Worm (Caenorhabditis elegans) whole organism, L1 larva: ENCODE results near the gene ooc-5.

Experiments
- ama-1 ChIP-seq: fragments of 150-350 bp; optimal IDR thresholded peaks from 2 replicates; lab custom pipeline; 2014
- efl-3 ChIP-seq: fragments of 200-800 bp; sonication (Bioruptor generic); optimal IDR thresholded peaks from 2 replicates; lab custom pipeline; 2018; ENCODE audit warnings: mild to moderate bottlenecking, missing genetic modification characterization, missing compliant biosample characterization

DNA sequence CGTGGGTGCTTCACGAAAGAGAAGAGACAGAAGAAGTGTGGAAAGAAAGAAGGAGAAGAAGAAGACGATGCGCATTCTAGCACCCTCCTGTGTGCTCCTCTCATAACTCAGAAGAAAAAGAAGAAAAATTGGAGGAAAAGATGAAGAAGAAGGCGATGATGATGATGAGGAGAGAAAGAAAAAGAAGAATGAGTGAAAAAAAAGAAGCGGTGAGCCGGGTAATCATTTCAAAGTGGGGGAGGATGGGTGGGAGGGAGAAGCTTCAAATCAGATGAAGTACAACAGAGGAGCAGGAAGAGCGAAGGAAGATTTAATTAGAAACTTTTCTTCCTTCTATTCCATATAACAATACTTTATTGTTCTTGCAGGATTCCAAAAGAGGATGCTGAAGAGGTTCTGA lies 17.7 kb downstream of the ooc-5 start:
- TF ChIP-seq ama-1 (lab: Kevin White, UChicago) (no peak), efl-3 (GFP tag; lab: Kevin White, UChicago) (no peak)
